Worm (Caenorhabditis elegans): Measurements from ENCODE around the gene T16G12.6.

DNA sequence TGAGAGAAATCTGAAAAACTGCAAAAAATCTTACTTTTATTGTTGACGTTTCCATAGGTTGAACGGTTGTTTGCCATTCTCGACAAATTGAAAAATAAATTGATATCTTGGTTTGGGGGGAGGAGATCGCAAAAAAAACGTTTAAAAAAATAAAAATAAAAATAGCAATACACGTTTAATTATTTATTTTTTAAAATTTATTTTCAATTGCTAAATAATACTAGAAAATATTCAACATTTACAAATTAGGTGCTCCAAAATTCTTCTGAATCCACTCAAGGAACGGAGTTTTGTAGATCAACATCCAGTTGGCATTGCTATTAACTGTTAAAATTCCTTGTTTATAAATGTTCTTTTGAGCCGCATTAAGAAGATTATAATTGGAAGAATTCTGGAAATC lies 29.4 kb upstream of the T16G12.6 start, which contains the start of gene T16G12.7:
- no peak for TF ChIP-seq W03F9.2 (tag; optimal IDR thresholded peaks at IDR 0.05)
- no peak for TF ChIP-seq dao-5 (tag; optimal IDR thresholded peaks at IDR 0.05)

Data from whole organism, L4/young adult.